Worm (Caenorhabditis elegans): Measurements from ENCODE around the gene F32H5.1.
A peak's percentile ranks its signal among the peaks of the same experiment; 100 is the strongest.

F32H5.1 gene

DNA sequence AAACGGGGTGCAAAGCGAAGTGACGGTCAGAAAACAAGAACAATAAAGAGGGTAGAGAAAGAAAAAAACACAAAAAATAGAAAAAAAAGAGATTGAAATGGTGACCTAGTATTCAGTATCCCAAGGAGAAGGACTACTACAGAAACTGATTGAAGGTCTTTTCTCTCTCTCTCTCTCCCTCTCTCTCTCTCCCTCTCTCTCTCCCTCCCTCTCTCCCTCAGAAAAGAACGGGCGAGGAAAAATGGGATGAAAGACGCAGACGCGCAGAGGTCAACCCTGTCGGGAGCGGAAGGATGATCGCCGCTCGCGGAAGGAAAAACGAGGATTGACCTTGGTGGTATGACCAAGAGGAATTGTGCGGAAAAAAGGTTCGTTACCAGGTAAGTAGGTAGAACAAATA lies 16.7 kb upstream of the F32H5.1 start (continued):
- TF ChIP-seq lin-13 (GFP tag; optimal IDR thresholded peaks at IDR 0.05): no peak
- no peak for TF ChIP-seq unc-62 (GFP tag; optimal IDR thresholded peaks at IDR 0.05 in 1 of 2)
- TF ChIP-seq unc-62 (tag; optimal IDR thresholded peaks at IDR 0.05): no peak
- no peak for TF ChIP-seq hmg-1.1 (GFP tag; IDR thresholded peaks at IDR 0.05)
- no peak for TF ChIP-seq pqm-1 (tag; optimal IDR thresholded peaks at IDR 0.05)
- TF ChIP-seq duxl-1 (tag; optimal IDR thresholded peaks at IDR 0.05; ENCODE audit: poor library complexity): no peak
- TF ChIP-seq egl-27 (tag; optimal IDR thresholded peaks at IDR 0.05): no peak
- TF ChIP-seq fos-1 (tag; optimal IDR thresholded peaks at IDR 0.05): no peak
- peak in 1 of 2 experiments; percentile 39 for TF ChIP-seq lsy-2 (tag; optimal IDR thresholded peaks at IDR 0.05)
- TF ChIP-seq lin-1 (GFP tag; IDR thresholded peaks at IDR 0.05): no peak
- TF ChIP-seq nhr-76 (tag; optimal IDR thresholded peaks at IDR 0.05): no peak
- no peak for TF ChIP-seq dmd-9 (GFP tag; IDR thresholded peaks at IDR 0.05)
- TF ChIP-seq hif-1 (tag; optimal IDR thresholded peaks at IDR 0.05): no peak
- TF ChIP-seq nhr-48 (tag; optimal IDR thresholded peaks at IDR 0.05): no peak
- TF ChIP-seq zag-1 (tag; optimal IDR thresholded peaks at IDR 0.05): no peak
- no peak for TF ChIP-seq ceh-44 (GFP tag; IDR thresholded peaks at IDR 0.05)
- TF ChIP-seq mdt-29 (GFP tag; IDR thresholded peaks at IDR 0.05): no peak
- no peak for TF ChIP-seq snpc-1.2 (GFP tag; IDR thresholded peaks at IDR 0.05)
- TF ChIP-seq F26F4.8 (GFP tag; conservative IDR thresholded peaks at IDR 0.05): no peak
- no peak for TF ChIP-seq Y75B8A.6 (GFP tag; IDR thresholded peaks at IDR 0.05)
- TF ChIP-seq nhr-28 (tag; optimal IDR thresholded peaks at IDR 0.05): peak; percentile 53
- TF ChIP-seq dmd-6 (GFP tag; IDR thresholded peaks at IDR 0.05): peak; percentile 35; the same call in 1 of the 2 replicates
- 0 out of 2 replicates have a peak, but pooled peaks have one; percentile 55 for TF ChIP-seq tra-1 (GFP tag; IDR thresholded peaks at IDR 0.05)
- no peak for TF ChIP-seq ZK337.2 (GFP tag; IDR thresholded peaks at IDR 0.05)
- no peak for TF ChIP-seq nhr-102 (tag; optimal IDR thresholded peaks at IDR 0.05)

DNA sequence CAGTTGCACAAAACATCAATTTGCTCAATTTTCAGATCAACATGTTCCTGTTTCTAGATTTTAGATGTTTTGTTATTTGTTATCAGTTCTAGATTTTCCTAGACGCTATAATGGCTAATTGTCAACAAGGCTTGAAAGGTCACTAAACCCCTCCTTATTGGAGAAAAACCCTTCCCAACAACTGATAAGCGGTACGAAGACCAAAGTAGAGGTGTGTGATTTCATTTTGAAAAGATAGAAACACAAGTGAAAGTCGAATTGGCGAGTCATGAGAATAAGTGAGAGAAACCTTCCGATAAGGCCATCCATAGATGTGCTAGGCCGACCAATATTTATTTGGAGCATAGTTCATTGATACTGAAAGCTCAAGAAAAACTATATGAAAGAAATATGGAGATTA lies 15.8 kb upstream of the F32H5.1 start:
- TF ChIP-seq ceh-44 (GFP tag; IDR thresholded peaks at IDR 0.05): no peak
- TF ChIP-seq lin-29 (GFP tag; IDR thresholded peaks at IDR 0.05): no peak
- TF ChIP-seq mdl-1 (tag; optimal IDR thresholded peaks at IDR 0.05): peak in 1 of 2 experiments; percentile 47
- no peak for TF ChIP-seq Y48G9A.11 (GFP tag; IDR thresholded peaks at IDR 0.05)
- no peak for TF ChIP-seq Y5F2A.4 (GFP tag; optimal IDR thresholded peaks at IDR 0.05)
- TF ChIP-seq lsy-2 (tag; optimal IDR thresholded peaks at IDR 0.05): peak in 1 of 2 experiments; percentile 26
- peak; percentile 97 for TF ChIP-seq nhr-6 (tag; optimal IDR thresholded peaks at IDR 0.05)
- peak; percentile 70 for TF ChIP-seq nhr-10 (tag; optimal IDR thresholded peaks at IDR 0.05)
- TF ChIP-seq mep-1 (tag; optimal IDR thresholded peaks at IDR 0.05): peak; percentile 65
- TF ChIP-seq unc-39 (tag; optimal IDR thresholded peaks at IDR 0.05): no peak
- peak; percentile 3 for TF ChIP-seq T20F7.1 (GFP tag; optimal IDR thresholded peaks at IDR 0.05)
- TF ChIP-seq daf-16 (GFP tag; optimal IDR thresholded peaks at IDR 0.05): peak in 1 of 2 experiments; percentile 34
- TF ChIP-seq daf-16 (tag; optimal IDR thresholded peaks at IDR 0.05): peak; percentile 99
- peak; percentile 70 for TF ChIP-seq nhr-77 (tag; optimal IDR thresholded peaks at IDR 0.05)
- no peak for TF ChIP-seq F26F4.8 (GFP tag; conservative IDR thresholded peaks at IDR 0.05)
- peak; percentile 58; the same call in 1 of the 2 replicates for TF ChIP-seq tra-1 (GFP tag; IDR thresholded peaks at IDR 0.05)
- TF ChIP-seq hlh-30 (tag; optimal IDR thresholded peaks at IDR 0.05; ENCODE audit: insufficient read depth): peak; percentile 74
- peak; percentile 88 for TF ChIP-seq hlh-11 (tag; optimal IDR thresholded peaks at IDR 0.05)
- TF ChIP-seq ZK546.5 (tag; optimal IDR thresholded peaks at IDR 0.05): no peak
- peak; percentile 50 for TF ChIP-seq nhr-102 (tag; optimal IDR thresholded peaks at IDR 0.05)
- TF ChIP-seq ZK337.2 (GFP tag; IDR thresholded peaks at IDR 0.05): no peak
- TF ChIP-seq snpc-4 (tag; optimal IDR thresholded peaks at IDR 0.05): no peak
- no peak for TF ChIP-seq lin-38 (GFP tag; IDR thresholded peaks at IDR 0.05)
- peak; percentile 57 for TF ChIP-seq nhr-48 (tag; optimal IDR thresholded peaks at IDR 0.05)
- TF ChIP-seq pqm-1 (tag; optimal IDR thresholded peaks at IDR 0.05): peak; percentile 89
- TF ChIP-seq dmd-9 (GFP tag; IDR thresholded peaks at IDR 0.05): no peak
- TF ChIP-seq spr-1 (tag; optimal IDR thresholded peaks at IDR 0.05): no peak
- TF ChIP-seq dve-1 (tag; optimal IDR thresholded peaks at IDR 0.05; ENCODE audit: insufficient read depth): peak; percentile 95
- TF ChIP-seq dmd-6 (GFP tag; IDR thresholded peaks at IDR 0.05): peak; percentile 81
- peak; percentile 76; the same call in 1 of the 2 replicates for TF ChIP-seq lin-1 (GFP tag; IDR thresholded peaks at IDR 0.05)
- TF ChIP-seq mxl-2 (GFP tag; conservative IDR thresholded peaks at IDR 0.05): no peak
- peak; percentile 91 for TF ChIP-seq nhr-28 (tag; optimal IDR thresholded peaks at IDR 0.05)
- peak; percentile 70; the same call in 1 of the 2 replicates for TF ChIP-seq nhr-41 (GFP tag; IDR thresholded peaks at IDR 0.05)
- peak; percentile 5 for TF ChIP-seq ama-1 (optimal IDR thresholded peaks at IDR 0.05)
- peak; percentile 69 for TF ChIP-seq php-3 (GFP tag; IDR thresholded peaks at IDR 0.05)

Measured in whole organism, L4 larva.